Worm (Caenorhabditis elegans) whole organism, L3 larva: ENCODE data around the gene cdr-7.
A peak's percentile ranks its signal among the peaks of the same experiment; 100 is the strongest.

Experiments
- R02D3.7 ChIP-seq: fragments of 150-350 bp; optimal IDR thresholded peaks from 2 replicates; lab custom pipeline; 2014; ENCODE audit warnings: missing biosample characterization, missing genetic modification characterization
- aly-2 ChIP-seq: fragments of 150-350 bp; optimal IDR thresholded peaks from 2 replicates; lab custom pipeline; 2014; ENCODE audit warnings: missing biosample characterization, missing genetic modification characterization
- ama-1 ChIP-seq: fragments of 150-350 bp; optimal IDR thresholded peaks from 2 replicates; lab custom pipeline; 2018
- ceh-28 ChIP-seq: fragments of 150-350 bp; optimal IDR thresholded peaks from 2 replicates; lab custom pipeline; 2014; ENCODE audit warnings: missing biosample characterization, missing genetic modification reagents, missing genetic modification characterization
- ceh-82 ChIP-seq: fragments of 150-350 bp; optimal IDR thresholded peaks from 2 replicates; lab custom pipeline; 2014; ENCODE audit warnings: missing biosample characterization, missing genetic modification characterization
- daf-12 ChIP-seq: fragments of 150-350 bp; optimal IDR thresholded peaks from 2 replicates; lab custom pipeline; 2014; ENCODE audit warnings: missing biosample characterization, missing genetic modification reagents, missing genetic modification characterization
- egl-5 ChIP-seq: fragments of 150-350 bp; optimal IDR thresholded peaks from 2 replicates; lab custom pipeline; 2017; ENCODE audit warnings: missing biosample characterization, missing genetic modification reagents, missing genetic modification characterization, inconsistent platforms
- elt-1 ChIP-seq: fragments of 150-350 bp; optimal IDR thresholded peaks from 2 replicates; lab custom pipeline; 2014; ENCODE audit warnings: missing biosample characterization, missing genetic modification characterization
- elt-2 ChIP-seq: sonication (generic microtip); optimal IDR thresholded peaks from 2 replicates; lab custom pipeline; 2016; ENCODE audit warnings: missing genetic modification reagents, mild to moderate bottlenecking, missing genetic modification characterization, missing compliant biosample characterization
- elt-3 ChIP-seq, 3 experiments: fragments of 150-350 bp in 1 of 3; sonication (generic microtip) in 2 of 3; optimal IDR thresholded peaks; 2 replicates in 2 of 3; 4 replicates in 1 of 3; lab custom pipeline; 2014 to 2017; ENCODE audit warnings: missing biosample characterization in 3 of 3, missing genetic modification characterization in 3 of 3
- fkh-2 ChIP-seq: fragments of 150-350 bp; optimal IDR thresholded peaks from 2 replicates; lab custom pipeline; 2014; ENCODE audit warnings: missing biosample characterization, missing genetic modification reagents, missing genetic modification characterization
- fos-1 ChIP-seq: fragments of 150-350 bp; optimal IDR thresholded peaks from 2 replicates; lab custom pipeline; 2014; ENCODE audit warnings: missing biosample characterization, missing genetic modification characterization
- hmg-11 ChIP-seq: sonication (generic microtip); optimal IDR thresholded peaks from 2 replicates; lab custom pipeline; 2016; ENCODE audit warnings: missing genetic modification characterization, missing compliant biosample characterization
- jun-1 ChIP-seq: fragments of 150-350 bp; optimal IDR thresholded peaks from 2 replicates; lab custom pipeline; 2014; ENCODE audit warnings: missing biosample characterization, missing genetic modification reagents, missing genetic modification characterization
- lin-15B ChIP-seq: fragments of 150-350 bp; optimal IDR thresholded peaks from 2 replicates; lab custom pipeline; 2014; ENCODE audit warnings: missing biosample characterization, missing genetic modification characterization
- lin-39 ChIP-seq: fragments of 150-350 bp; optimal IDR thresholded peaks from 2 replicates; lab custom pipeline; 2018; ENCODE audit warnings: missing biosample characterization, missing genetic modification reagents, missing genetic modification characterization
- nfya-1 ChIP-seq: sonication (generic microtip); optimal IDR thresholded peaks from 2 replicates; lab custom pipeline; 2017; ENCODE audit warnings: missing genetic modification characterization, mild to moderate bottlenecking, missing compliant biosample characterization, antibody characterized with exemption, moderate library complexity; ENCODE audit not compliant: insufficient read depth
- nhr-11 ChIP-seq: fragments of 150-350 bp; optimal IDR thresholded peaks from 2 replicates; lab custom pipeline; 2014; ENCODE audit warnings: missing biosample characterization, missing genetic modification characterization
- nhr-12 ChIP-seq: fragments of 150-350 bp; optimal IDR thresholded peaks from 2 replicates; lab custom pipeline; 2014; ENCODE audit warnings: missing biosample characterization, missing genetic modification characterization
- nhr-25 ChIP-seq: sonication (generic microtip); optimal IDR thresholded peaks from 2 replicates; lab custom pipeline; 2017; ENCODE audit warnings: missing biosample characterization, missing genetic modification characterization
- nhr-67 ChIP-seq: fragments of 150-350 bp; optimal IDR thresholded peaks from 2 replicates; lab custom pipeline; 2014; ENCODE audit warnings: missing biosample characterization, missing genetic modification characterization
- nhr-76 ChIP-seq: fragments of 150-350 bp; sonication (generic microtip); optimal IDR thresholded peaks from 5 replicates; lab custom pipeline; 2014; ENCODE audit warnings: missing biosample characterization, missing genetic modification characterization
- nhr-77 ChIP-seq: fragments of 150-350 bp; optimal IDR thresholded peaks from 2 replicates; lab custom pipeline; 2014; ENCODE audit warnings: missing biosample characterization, missing genetic modification characterization
- pha-4 ChIP-seq: fragments of 150-350 bp; optimal IDR thresholded peaks from 2 replicates; lab custom pipeline; 2014; ENCODE audit warnings: missing biosample characterization, missing genetic modification reagents, missing genetic modification characterization
- pqm-1 ChIP-seq: fragments of 150-350 bp; optimal IDR thresholded peaks from 2 replicates; lab custom pipeline; 2017; ENCODE audit warnings: missing biosample characterization, missing genetic modification characterization, inconsistent platforms
- sea-2 ChIP-seq: fragments of 150-350 bp; sonication (generic microtip); optimal IDR thresholded peaks from 4 replicates; lab custom pipeline; 2014; ENCODE audit warnings: missing biosample characterization, missing genetic modification reagents, missing genetic modification characterization
- skn-1 ChIP-seq: fragments of 150-350 bp; optimal IDR thresholded peaks from 2 replicates; lab custom pipeline; 2014; ENCODE audit warnings: missing biosample characterization, missing genetic modification characterization
- tbx-2 ChIP-seq: sonication (generic microtip); optimal IDR thresholded peaks from 2 replicates; lab custom pipeline; 2016; ENCODE audit warnings: mild to moderate bottlenecking, missing genetic modification characterization, missing compliant biosample characterization
- unc-62 ChIP-seq: fragments of 150-350 bp; sonication (generic microtip); optimal IDR thresholded peaks from 4 replicates; lab custom pipeline; 2014; ENCODE audit warnings: missing biosample characterization, missing genetic modification reagents, missing genetic modification characterization
- zag-1 ChIP-seq: fragments of 150-350 bp; optimal IDR thresholded peaks from 2 replicates; lab custom pipeline; 2014; ENCODE audit warnings: missing biosample characterization, missing genetic modification characterization
- ztf-11 ChIP-seq: fragments of 150-350 bp; optimal IDR thresholded peaks from 2 replicates; lab custom pipeline; 2014; ENCODE audit warnings: missing biosample characterization, missing genetic modification characterization
- ztf-4 ChIP-seq: fragments of 150-350 bp; optimal IDR thresholded peaks from 2 replicates; lab custom pipeline; 2014; ENCODE audit warnings: missing biosample characterization, missing genetic modification characterization

cdr-7 gene

ce11 chrV:12411909-12412308, at the start of gene cdr-7:
TSS of gene cdr-7 (minus strand) at chrV:12412113.
- no peak for TF ChIP-seq nhr-12 (tag; lab: Kevin White, UChicago)
- no peak for TF ChIP-seq unc-62 (GFP tag; lab: Kevin White, UChicago)
- TF ChIP-seq lin-39, result no peak
- TF ChIP-seq pqm-1 (tag; lab: Kevin White, UChicago), result no peak
- no peak for TF ChIP-seq hmg-11 (tag; lab: Kevin White, UChicago)
- TF ChIP-seq nhr-67 (tag; lab: Kevin White, UChicago), result no peak
- TF ChIP-seq ceh-28 (tag; lab: Kevin White, UChicago), result no peak
- peak in 1 of 3 experiments; percentile 45 for TF ChIP-seq elt-3 (tag; optimal IDR thresholded peaks at IDR 0.05; lab: Kevin White, UChicago)
- TF ChIP-seq elt-1 (tag; lab: Kevin White, UChicago), result peak; percentile 89
- TF ChIP-seq ztf-11, result no peak
- no peak for TF ChIP-seq daf-12
- peak; percentile 41 for TF ChIP-seq nhr-25 (tag; lab: Kevin White, UChicago)
- TF ChIP-seq zag-1 (tag; lab: Kevin White, UChicago), result no peak
- TF ChIP-seq nhr-76 (tag; lab: Kevin White, UChicago), result no peak
- TF ChIP-seq ztf-4 (tag; lab: Kevin White, UChicago), result no peak
- no peak for TF ChIP-seq jun-1 (tag; lab: Kevin White, UChicago)
- no peak for TF ChIP-seq elt-2
- no peak for TF ChIP-seq aly-2 (tag; lab: Kevin White, UChicago)
- no peak for TF ChIP-seq nhr-11 (tag; lab: Kevin White, UChicago)
- no peak for TF ChIP-seq ama-1 (lab: Kevin White, UChicago)

ce11 chrV:12460583-12460982, 48.7 kb upstream of the cdr-7 start:
- TF ChIP-seq skn-1, result no peak
- peak; percentile 6 for TF ChIP-seq egl-5 (tag; lab: Kevin White, UChicago)

- TF ChIP-seq nhr-77 (tag; lab: Kevin White, UChicago) (no peak), nfya-1 (tag; lab: Kevin White, UChicago) (peak; percentile 20)
- TF ChIP-seq, all 47 proteins: peak for 1
Observed at ce11 chrV:12455695-12456094, 43.8 kb upstream of the cdr-7 start.

- TF ChIP-seq R02D3.7 (tag; lab: Kevin White, UChicago) (peak; percentile 66), elt-1 (tag; lab: Kevin White, UChicago) (no peak), tbx-2 (no peak), pha-4 (tag; lab: Kevin White, UChicago) (peak; percentile 33), nfya-1 (tag; lab: Kevin White, UChicago) (peak; percentile 46), lin-15B (tag; lab: Kevin White, UChicago) (no peak), fkh-2 (tag; lab: Kevin White, UChicago) (no peak)
Observed at ce11 chrV:12450441-12450840, 38.5 kb upstream of the cdr-7 start, which contains the start of gene F28C1.1. TSS of gene F28C1.1 (plus strand) at chrV:12450805.

ce11 chrV:12449902-12450301, 38.0 kb upstream of the cdr-7 start, which contains the start of gene C54D10.10:
TSS of gene C54D10.10 (minus strand) at chrV:12450002.
- no peak for TF ChIP-seq elt-2
- TF ChIP-seq elt-3 (tag; optimal IDR thresholded peaks at IDR 0.05; lab: Kevin White, UChicago), result no peak
- TF ChIP-seq hmg-11 (tag; lab: Kevin White, UChicago), result no peak
- TF ChIP-seq skn-1, result no peak
- TF ChIP-seq lin-15B (tag; lab: Kevin White, UChicago), result no peak
- TF ChIP-seq sea-2 (GFP tag; lab: Kevin White, UChicago), result no peak
- no peak for TF ChIP-seq ceh-82 (tag; lab: Kevin White, UChicago)
- no peak for TF ChIP-seq lin-39
- no peak for TF ChIP-seq fos-1
- no peak for TF ChIP-seq daf-12
- TF ChIP-seq unc-62 (GFP tag; lab: Kevin White, UChicago), result no peak
- TF ChIP-seq nhr-76 (tag; lab: Kevin White, UChicago), result no peak
- no peak for TF ChIP-seq jun-1 (tag; lab: Kevin White, UChicago)
- no peak for TF ChIP-seq egl-5 (tag; lab: Kevin White, UChicago)
- TF ChIP-seq ztf-11, result no peak

- TF ChIP-seq ama-1 (lab: Kevin White, UChicago), result no peak
Observed at ce11 chrV:12446895-12447294, 35.0 kb upstream of the cdr-7 start, which contains the start of the genes pals-38 and C54D10.9. TSS of gene pals-38 (minus strand) at chrV:12446995. TSS of gene C54D10.9 (plus strand) at chrV:12447153.
